Worm (Caenorhabditis elegans): Measurements from ENCODE around the gene F46H5.7.
A peak's percentile ranks its signal among the peaks of the same experiment; 100 is the strongest.

The F46H5.7 gene

DNA sequence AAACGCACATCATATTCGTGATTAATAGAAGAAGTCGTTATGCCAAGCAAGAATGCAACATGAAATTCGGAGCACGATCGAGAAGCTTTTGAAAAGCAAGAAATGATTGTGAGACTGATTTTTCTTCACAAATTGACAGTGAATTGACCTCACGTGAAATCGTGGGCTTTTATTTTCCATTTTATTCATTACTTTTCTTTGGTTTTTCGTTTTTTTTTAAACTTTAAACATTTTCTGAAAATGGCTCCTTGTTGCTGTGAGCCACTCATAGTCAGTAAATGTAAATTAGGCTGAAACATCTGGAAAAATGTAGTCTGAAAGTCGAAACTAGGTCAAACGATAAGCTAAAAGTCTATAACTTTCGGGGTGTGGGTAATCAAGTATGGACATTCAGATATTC is 37.6 kb downstream of the F46H5.7 start, which contains the start of gene C55B6.5:
Gene C55B6.5, minus strand, starts transcription at position 101 of the 400 bp plus-strand sequence.
- no peak for TF ChIP-seq ceh-28 (tag; optimal IDR thresholded peaks at IDR 0.05)
- TF ChIP-seq sdz-12 (GFP tag; optimal IDR thresholded peaks at IDR 0.05), result no peak
- TF ChIP-seq T26A8.4 (GFP tag; IDR thresholded peaks at IDR 0.05), result no peak

DNA sequence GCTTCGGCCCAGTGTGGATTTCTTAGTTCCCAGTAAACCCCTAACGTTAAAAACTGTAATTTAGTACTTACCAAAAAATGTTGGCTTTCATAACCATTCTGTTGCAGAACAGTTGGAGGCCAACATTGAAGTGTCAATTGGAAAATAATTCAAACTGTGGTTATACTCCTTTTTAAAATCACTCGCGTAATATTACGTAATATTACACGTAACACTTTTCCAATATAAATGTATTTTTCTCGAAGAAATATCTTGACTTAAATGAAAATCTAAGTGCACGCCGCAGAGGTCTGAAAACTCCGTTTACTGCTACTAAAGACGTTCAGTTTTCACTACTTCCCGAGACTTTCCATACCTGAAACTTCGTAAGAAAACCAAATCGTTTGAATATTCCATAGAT is 38.6 kb downstream of the F46H5.7 start:
- TF ChIP-seq php-3 (GFP tag; IDR thresholded peaks at IDR 0.05) (no peak), ceh-82 (tag; optimal IDR thresholded peaks at IDR 0.05) (no peak)

DNA sequence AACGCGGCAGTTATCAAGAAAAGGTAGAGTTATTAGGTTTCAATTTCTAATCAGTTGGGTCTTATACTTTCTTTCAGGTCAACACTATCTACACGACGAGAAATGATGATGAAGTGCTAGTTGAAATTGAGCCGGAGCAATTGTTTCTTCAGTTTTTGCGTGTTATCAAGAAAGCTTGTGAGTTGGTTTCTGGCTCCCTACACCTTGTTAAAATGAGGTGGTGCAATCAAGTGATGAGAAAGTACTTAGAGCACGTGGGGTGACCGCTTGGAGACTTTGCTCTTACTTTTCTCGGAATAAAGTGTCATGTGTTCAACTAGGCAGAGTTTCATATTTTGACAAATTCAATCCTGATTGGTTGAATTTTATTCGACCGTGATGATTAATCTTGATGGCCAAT is 42.3 kb downstream of the F46H5.7 start:
- peak; percentile 33 for TF ChIP-seq nhr-77 (tag; optimal IDR thresholded peaks at IDR 0.05)
- peak; percentile 18 for TF ChIP-seq lin-13 (GFP tag; optimal IDR thresholded peaks at IDR 0.05)
- 0 out of 2 replicates have a peak, but pooled peaks have one; percentile 40 for TF ChIP-seq php-3 (GFP tag; IDR thresholded peaks at IDR 0.05)
- peak; percentile 29 for TF ChIP-seq nhr-102 (tag; optimal IDR thresholded peaks at IDR 0.05)
- TF ChIP-seq nhr-48 (tag; optimal IDR thresholded peaks at IDR 0.05), result peak; percentile 58
- TF ChIP-seq hlh-30 (tag; optimal IDR thresholded peaks at IDR 0.05; ENCODE audit: insufficient read depth), result peak; percentile 49
- peak; percentile 3 for TF ChIP-seq mep-1 (tag; optimal IDR thresholded peaks at IDR 0.05)
- TF ChIP-seq ztf-7 (tag; optimal IDR thresholded peaks at IDR 0.05), result peak; percentile 52
- TF ChIP-seq unc-130 (GFP tag; optimal IDR thresholded peaks at IDR 0.05), result no peak
- TF ChIP-seq dmd-6 (GFP tag; IDR thresholded peaks at IDR 0.05), result peak; percentile 64
- peak in 1 of 2 experiments; percentile 87 for TF ChIP-seq unc-62 (GFP tag; optimal IDR thresholded peaks at IDR 0.05 in 1 of 2)
- no peak for TF ChIP-seq unc-62 (tag; optimal IDR thresholded peaks at IDR 0.05)
- no peak for TF ChIP-seq ceh-62 (tag; optimal IDR thresholded peaks at IDR 0.05)
- no peak for TF ChIP-seq mxl-3 (GFP tag; optimal IDR thresholded peaks at IDR 0.05)
- peak; percentile 71 for TF ChIP-seq hlh-11 (tag; optimal IDR thresholded peaks at IDR 0.05)
- no peak for TF ChIP-seq set-16 (GFP tag; IDR thresholded peaks at IDR 0.05)
- TF ChIP-seq dve-1 (tag; optimal IDR thresholded peaks at IDR 0.05; ENCODE audit: insufficient read depth), result peak; percentile 55
- TF ChIP-seq daf-16 (GFP tag; optimal IDR thresholded peaks at IDR 0.05), result no peak
- TF ChIP-seq daf-16 (tag; optimal IDR thresholded peaks at IDR 0.05), result peak; percentile 79
- peak; percentile 89 for TF ChIP-seq pqm-1 (tag; optimal IDR thresholded peaks at IDR 0.05)
- TF ChIP-seq jun-1 (tag; optimal IDR thresholded peaks at IDR 0.05), result no peak
- peak; percentile 29 for TF ChIP-seq aha-1 (tag)
- TF ChIP-seq zfp-3 (GFP tag; conservative IDR thresholded peaks at IDR 0.05), result 0 out of 2 replicates have a peak, but pooled peaks have one; percentile 32
- TF ChIP-seq F26F4.8 (GFP tag; conservative IDR thresholded peaks at IDR 0.05), result no peak
- TF ChIP-seq nhr-10 (tag; optimal IDR thresholded peaks at IDR 0.05), result peak; percentile 22
- peak; percentile 9 for TF ChIP-seq nhr-28 (tag; optimal IDR thresholded peaks at IDR 0.05)

DNA sequence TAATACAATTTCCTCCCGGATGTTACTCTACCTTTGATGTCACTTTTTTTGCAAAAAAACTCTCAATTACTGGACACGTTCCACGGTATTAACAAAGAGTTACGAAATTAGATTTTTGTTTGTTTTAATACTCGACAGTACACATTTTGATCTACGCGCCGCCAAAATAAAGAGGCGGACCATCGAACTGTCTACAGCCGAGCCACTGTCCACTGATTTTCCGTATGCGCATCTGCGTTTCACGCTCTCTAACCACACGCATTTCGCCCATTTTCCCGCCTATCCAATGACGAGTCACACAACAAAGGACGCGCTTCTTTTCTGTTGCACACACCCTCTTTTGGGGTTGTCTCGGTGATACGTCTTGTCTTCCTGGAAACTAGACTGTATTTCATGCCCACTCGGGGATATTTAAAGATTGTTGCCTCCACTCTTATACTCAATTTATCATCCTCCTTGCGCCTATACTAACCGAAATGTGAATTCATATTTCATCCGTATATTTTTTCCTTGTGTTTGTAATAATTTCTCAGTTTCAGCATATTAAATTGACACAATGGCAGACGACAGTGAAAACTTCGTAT is 42.9 kb downstream of the F46H5.7 start, which contains the start of gene C55B6.1:
Gene C55B6.1, plus strand, starts transcription at position 534 of the 584 bp plus-strand sequence.
- TF ChIP-seq sdz-12 (GFP tag; optimal IDR thresholded peaks at IDR 0.05), result no peak
- peak in 1 of 2 experiments; percentile 76 for TF ChIP-seq unc-62 (GFP tag; optimal IDR thresholded peaks at IDR 0.05 in 1 of 2)
- no peak for TF ChIP-seq unc-62 (tag; optimal IDR thresholded peaks at IDR 0.05)
- no peak for TF ChIP-seq R02D3.7 (tag; optimal IDR thresholded peaks at IDR 0.05)
- TF ChIP-seq aha-1 (tag), result peak; percentile 91
- TF ChIP-seq cey-2 (tag; optimal IDR thresholded peaks at IDR 0.05; ENCODE audit: borderline replicate concordance, insufficient read depth), result no peak
- no peak for TF ChIP-seq madf-9 (GFP tag; conservative IDR thresholded peaks at IDR 0.05)
- TF ChIP-seq lin-1 (GFP tag; IDR thresholded peaks at IDR 0.05), result no peak

Measured in whole organism, L4 larva.